Fruit fly (Drosophila melanogaster) whole organism, prepupa: Measurements from ENCODE around the gene TTLL3A.

ENCODE experiments used
- CG10631 ChIP-seq: fragments of 200-800 bp; sonication (Bioruptor generic); optimal IDR thresholded peaks from 2 replicates; lab custom pipeline; 2016; ENCODE audit warnings: missing biosample characterization, missing genetic modification characterization
- CG10669 ChIP-seq: fragments of 200-800 bp; sonication (Bioruptor generic); optimal IDR thresholded peaks from 3 replicates; lab custom pipeline; 2018; ENCODE audit warnings: missing biosample characterization, mild to moderate bottlenecking, missing genetic modification characterization, moderate library complexity
- CG1621 ChIP-seq: fragments of 200-800 bp; sonication (Bioruptor generic); optimal IDR thresholded peaks from 3 replicates; lab custom pipeline; 2018; ENCODE audit warnings: missing biosample characterization, mild to moderate bottlenecking, missing genetic modification characterization
- CG3032 ChIP-seq: fragments of 200-800 bp; optimal IDR thresholded peaks from 2 replicates; lab custom pipeline; 2019; ENCODE audit warnings: missing biosample characterization, mild to moderate bottlenecking, missing genetic modification characterization, moderate library complexity
- CG31627 ChIP-seq: fragments of 200-800 bp; sonication (Bioruptor generic); optimal IDR thresholded peaks from 3 replicates; lab custom pipeline; 2016; ENCODE audit warnings: missing biosample characterization, missing genetic modification characterization
- CG32006 ChIP-seq: fragments of 200-800 bp; sonication (Bioruptor generic); optimal IDR thresholded peaks from 3 replicates; lab custom pipeline; 2017; ENCODE audit warnings: missing biosample characterization, mild to moderate bottlenecking, missing genetic modification characterization
- CG34406 ChIP-seq: fragments of 200-800 bp; sonication (Bioruptor generic); optimal IDR thresholded peaks from 3 replicates; lab custom pipeline; 2016; ENCODE audit warnings: missing biosample characterization, missing genetic modification characterization
- CG6163 ChIP-seq: fragments of 200-800 bp; sonication (Bioruptor generic); IDR thresholded peaks from 3 replicates; pipeline ENCODE4 v1.3.6; 2022; ENCODE audit warnings: missing biosample characterization, missing genetic modification characterization
- CG6276 ChIP-seq: fragments of 200-800 bp; sonication (Bioruptor generic); optimal IDR thresholded peaks from 2 replicates; lab custom pipeline; 2017; ENCODE audit warnings: missing biosample characterization, mild to moderate bottlenecking, missing genetic modification characterization
- CG6792 ChIP-seq: fragments of 200-800 bp; sonication (Bioruptor generic); optimal IDR thresholded peaks from 3 replicates; lab custom pipeline; 2016; ENCODE audit warnings: missing biosample characterization, missing genetic modification characterization
- CG6808 ChIP-seq: fragments of 200-800 bp; sonication (Bioruptor generic); optimal IDR thresholded peaks from 3 replicates; lab custom pipeline; 2017; ENCODE audit warnings: missing biosample characterization, missing genetic modification characterization, mild to moderate bottlenecking, moderate library complexity, missing genetic modification reagents
- CG6854 ChIP-seq: fragments of 200-800 bp; sonication (Bioruptor generic); optimal IDR thresholded peaks from 2 replicates; lab custom pipeline; 2017; ENCODE audit warnings: missing biosample characterization, mild to moderate bottlenecking, missing genetic modification characterization
- CG8119 ChIP-seq: fragments of 200-800 bp; sonication (Bioruptor generic); IDR thresholded peaks from 3 replicates; pipeline ENCODE4 v1.3.6; 2022; ENCODE audit warnings: missing biosample characterization, missing genetic modification characterization
- CG8632 ChIP-seq: fragments of 200-800 bp; sonication (Bioruptor generic); optimal IDR thresholded peaks from 3 replicates; lab custom pipeline; 2016; ENCODE audit warnings: missing biosample characterization, missing genetic modification characterization
- CG9139 ChIP-seq: fragments of 200-800 bp; sonication (Bioruptor generic); optimal IDR thresholded peaks from 3 replicates; lab custom pipeline; 2017; ENCODE audit warnings: missing biosample characterization, mild to moderate bottlenecking, missing genetic modification characterization
- Eip93F ChIP-seq: fragments of 200-800 bp; sonication (Bioruptor generic); optimal IDR thresholded peaks from 2 replicates; lab custom pipeline; 2016; ENCODE audit warnings: missing biosample characterization, mild to moderate bottlenecking, missing genetic modification characterization
- Ets21C ChIP-seq: fragments of 200-800 bp; sonication (Bioruptor generic); optimal IDR thresholded peaks from 3 replicates; lab custom pipeline; 2016; ENCODE audit warnings: missing biosample characterization, missing genetic modification characterization
- Ets96B ChIP-seq: fragments of 200-800 bp; optimal IDR thresholded peaks from 2 replicates; lab custom pipeline; 2019; ENCODE audit warnings: missing biosample characterization, mild to moderate bottlenecking, missing genetic modification characterization, moderate library complexity
- Gug ChIP-seq: fragments of 200-800 bp; sonication (Bioruptor generic); IDR thresholded peaks from 2 replicates; pipeline ENCODE4 v1.3.6; 2022; ENCODE audit warnings: missing biosample characterization, missing genetic modification characterization
- Hr38 ChIP-seq: sonication (Bioruptor generic); optimal IDR thresholded peaks from 2 replicates; lab custom pipeline; 2016; ENCODE audit warnings: missing biosample characterization, missing genetic modification characterization
- Hr39 ChIP-seq: fragments of 200-800 bp; sonication (Bioruptor generic); optimal IDR thresholded peaks from 2 replicates; lab custom pipeline; 2016; ENCODE audit warnings: missing biosample characterization, missing genetic modification characterization
- Hr4 ChIP-seq: fragments of 200-800 bp; sonication (Bioruptor generic); optimal IDR thresholded peaks from 3 replicates; lab custom pipeline; 2016; ENCODE audit warnings: missing biosample characterization, missing genetic modification characterization
- Lpt ChIP-seq: fragments of 200-800 bp; sonication (Bioruptor generic); optimal IDR thresholded peaks from 3 replicates; lab custom pipeline; 2016; ENCODE audit warnings: missing biosample characterization, missing genetic modification characterization
- Smox ChIP-seq: fragments of 200-800 bp; sonication (Bioruptor generic); optimal IDR thresholded peaks from 3 replicates; lab custom pipeline; 2016; ENCODE audit warnings: missing biosample characterization, missing genetic modification characterization
- Sox102F ChIP-seq: fragments of 200-800 bp; sonication (Bioruptor generic); optimal IDR thresholded peaks from 2 replicates; lab custom pipeline; 2016; ENCODE audit warnings: missing biosample characterization, mild to moderate bottlenecking, missing genetic modification characterization
- Sox14 ChIP-seq: fragments of 200-800 bp; sonication (Bioruptor generic); optimal IDR thresholded peaks from 3 replicates; lab custom pipeline; 2016; ENCODE audit warnings: missing biosample characterization, missing genetic modification characterization
- achi ChIP-seq: fragments of 200-800 bp; sonication (Bioruptor generic); optimal IDR thresholded peaks from 3 replicates; lab custom pipeline; 2016; ENCODE audit warnings: missing biosample characterization, missing genetic modification characterization
- cyc ChIP-seq: fragments of 200-800 bp; sonication (Bioruptor generic); optimal IDR thresholded peaks from 3 replicates; lab custom pipeline; 2016; ENCODE audit warnings: missing biosample characterization, missing genetic modification characterization
- dac ChIP-seq: fragments of 200-800 bp; sonication (Bioruptor generic); optimal IDR thresholded peaks from 2 replicates; lab custom pipeline; 2017; ENCODE audit warnings: missing biosample characterization, mild to moderate bottlenecking, missing genetic modification characterization
- dsx ChIP-seq: fragments of 200-800 bp; optimal IDR thresholded peaks from 3 replicates; lab custom pipeline; 2019; ENCODE audit warnings: missing biosample characterization, mild to moderate bottlenecking, missing genetic modification characterization, moderate library complexity; ENCODE audit not compliant: poor library complexity, severe bottlenecking
- eg ChIP-seq: fragments of 200-800 bp; sonication (Bioruptor generic); IDR thresholded peaks from 3 replicates; pipeline ENCODE4 v1.3.6; 2022; ENCODE audit warnings: missing biosample characterization, missing genetic modification characterization
- esn ChIP-seq: fragments of 200-800 bp; sonication (Bioruptor generic); optimal IDR thresholded peaks from 2 replicates; lab custom pipeline; 2016; ENCODE audit warnings: missing biosample characterization, mild to moderate bottlenecking, missing genetic modification characterization, moderate library complexity
- fd59A ChIP-seq: fragments of 200-800 bp; sonication (Bioruptor generic); optimal IDR thresholded peaks from 2 replicates; lab custom pipeline; 2017; ENCODE audit warnings: missing biosample characterization, mild to moderate bottlenecking, missing genetic modification characterization, missing genetic modification reagents
- fd85E ChIP-seq: fragments of 200-800 bp; sonication (Bioruptor generic); optimal IDR thresholded peaks from 3 replicates; lab custom pipeline; 2016; ENCODE audit warnings: missing biosample characterization, missing genetic modification characterization
- fkh ChIP-seq: fragments of 200-800 bp; sonication (Bioruptor generic); optimal IDR thresholded peaks from 3 replicates; lab custom pipeline; 2017; ENCODE audit warnings: missing biosample characterization, mild to moderate bottlenecking, missing genetic modification characterization, moderate library complexity
- net ChIP-seq: fragments of 200-800 bp; sonication (Bioruptor generic); optimal IDR thresholded peaks from 3 replicates; lab custom pipeline; 2016; ENCODE audit warnings: missing biosample characterization, missing genetic modification characterization
- salr ChIP-seq, 2 experiments: fragments of 200-800 bp; sonication (Bioruptor generic); optimal IDR thresholded peaks; 3 replicates each; lab custom pipeline; 2016 to 2018; ENCODE audit warnings: missing biosample characterization in 2 of 2, missing genetic modification characterization in 2 of 2, mild to moderate bottlenecking in 1 of 2
- svp ChIP-seq: fragments of 200-800 bp; sonication (Bioruptor generic); peaks from one replicate; lab custom pipeline; 2016; ENCODE audit warnings: missing biosample characterization, missing genetic modification characterization
- topi ChIP-seq: fragments of 200-800 bp; sonication (Bioruptor generic); optimal IDR thresholded peaks from 3 replicates; lab custom pipeline; 2016; ENCODE audit warnings: missing biosample characterization, missing genetic modification characterization
- vri ChIP-seq: fragments of 200-800 bp; sonication (Bioruptor generic); optimal IDR thresholded peaks from 3 replicates; lab custom pipeline; 2016; ENCODE audit warnings: missing biosample characterization, mild to moderate bottlenecking, missing genetic modification characterization

The TTLL3A gene

dm6 chr2L:6787029-6787972, 47.3 kb upstream of the TTLL3A start (continued):
- TF ChIP-seq Sox102F (GFP tag; lab: Kevin White, UChicago) (peak; percentile 92), fkh (peak; percentile 99), topi (GFP tag; lab: Kevin White, UChicago) (peak; percentile 95), eg (GFP tag; lab: Robert Waterston, UW) (peak; percentile 89), CG8632 (GFP tag; lab: Kevin White, UChicago) (peak; percentile 94), CG6163 (GFP tag; lab: Robert Waterston, UW) (peak; percentile 91), fd85E (peak; percentile 67), CG10669 (GFP tag; lab: Kevin White, UChicago) (peak; percentile 92), CG8119 (GFP tag; lab: Robert Waterston, UW) (peak; percentile 93), CG31627 (GFP tag; lab: Kevin White, UChicago) (peak; percentile 96), achi (peak; percentile 93), dsx (GFP tag; lab: Kevin White, UChicago) (peak; percentile 85), Eip93F (peak; percentile 79), CG3032 (tag; lab: Kevin White, UChicago) (peak; percentile 93), Ets96B (peak; percentile 91), vri (GFP tag; lab: Kevin White, UChicago) (peak; percentile 72), CG34406 (GFP tag; lab: Kevin White, UChicago) (peak; percentile 94), Ets21C (GFP tag; lab: Kevin White, UChicago) (peak; percentile 94), Gug (peak; percentile 82), Hr4 (GFP tag; lab: Kevin White, UChicago) (peak; percentile 97), Hr38 (no peak), Hr39 (peak; percentile 96), net (peak; percentile 95), Lpt (peak; percentile 89), svp (GFP tag; lab: Kevin White, UChicago) (peak; percentile 99), CG9139 (peak; percentile 85), cyc (GFP tag; lab: Kevin White, UChicago) (peak; percentile 94), Sox14 (GFP tag; lab: Kevin White, UChicago) (peak; percentile 95), CG6792 (GFP tag; lab: Kevin White, UChicago) (peak; percentile 94), CG6276 (GFP tag; lab: Kevin White, UChicago) (peak; percentile 94), esn (GFP tag; lab: Kevin White, UChicago) (peak; percentile 97)

DNA sequence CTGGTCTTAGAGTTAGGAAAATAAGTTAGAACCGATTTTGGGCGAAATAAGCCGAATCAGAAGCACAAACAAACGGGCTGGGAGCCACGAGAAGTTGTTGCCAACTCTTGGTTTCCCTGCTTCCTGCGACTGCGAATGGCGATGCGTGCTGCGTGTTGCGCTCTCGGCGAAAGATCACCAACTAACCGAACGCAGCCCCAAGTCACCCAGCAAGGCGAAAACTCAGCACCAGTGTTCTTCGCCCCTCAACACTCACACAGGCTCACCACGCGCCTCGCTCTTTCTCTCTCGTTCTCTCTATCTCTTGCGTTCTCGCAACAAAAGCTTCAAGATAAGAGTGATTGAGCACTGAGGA, 46.7 kb upstream of the TTLL3A start, which contains the start of gene nrv1:
Gene nrv1 (minus strand): TSS at position 188 of the 355 bp plus-strand sequence.
- no peak for TF ChIP-seq CG9139
- TF ChIP-seq dsx (GFP tag; lab: Kevin White, UChicago): no peak
- no peak for TF ChIP-seq Smox (GFP tag; lab: Kevin White, UChicago)
- no peak for TF ChIP-seq CG3032 (tag; lab: Kevin White, UChicago)
- no peak for TF ChIP-seq CG1621 (tag; lab: Kevin White, UChicago)
- TF ChIP-seq Sox102F (GFP tag; lab: Kevin White, UChicago): no peak
- no peak for TF ChIP-seq CG6854 (GFP tag; lab: Kevin White, UChicago)
- no peak for TF ChIP-seq CG32006 (GFP tag; lab: Kevin White, UChicago)
- no peak for TF ChIP-seq fd59A (GFP tag; lab: Kevin White, UChicago)
- no peak for TF ChIP-seq Sox14 (GFP tag; lab: Kevin White, UChicago)
- TF ChIP-seq salr (GFP tag; optimal IDR thresholded peaks at IDR 0.05; lab: Kevin White, UChicago): no peak
- TF ChIP-seq CG31627 (GFP tag; lab: Kevin White, UChicago): no peak
- no peak for TF ChIP-seq net
- no peak for TF ChIP-seq Eip93F
- TF ChIP-seq CG6808: no peak
- TF ChIP-seq vri (GFP tag; lab: Kevin White, UChicago): no peak
- TF ChIP-seq CG10631 (GFP tag; lab: Kevin White, UChicago): no peak
- TF ChIP-seq dac: no peak
- TF ChIP-seq CG8632 (GFP tag; lab: Kevin White, UChicago): no peak
